Worm (Caenorhabditis elegans) whole organism, late embryonic: ENCODE results near the gene srw-57.

Experiments used
- K09A11.1 ChIP-seq: sonication (generic microtip); optimal IDR thresholded peaks from 2 replicates; lab custom pipeline; 2017; ENCODE audit warnings: antibody characterized with exemption, mild to moderate bottlenecking, missing genetic modification characterization, missing compliant biosample characterization; ENCODE audit not compliant: insufficient read depth
- T23F11.4 ChIP-seq: fragments of 200-800 bp; sonication (Bioruptor generic); optimal IDR thresholded peaks from 2 replicates; lab custom pipeline; 2018; ENCODE audit warnings: mild to moderate bottlenecking, missing genetic modification characterization, missing compliant biosample characterization
- Y22D7AL.16 ChIP-seq: sonication (generic microtip); optimal IDR thresholded peaks from 2 replicates; lab custom pipeline; 2016; ENCODE audit warnings: missing genetic modification characterization, missing compliant biosample characterization
- ceh-18 ChIP-seq: sonication (generic microtip); optimal IDR thresholded peaks from 2 replicates; lab custom pipeline; 2016; ENCODE audit warnings: missing genetic modification characterization, missing compliant biosample characterization
- ceh-19 ChIP-seq: fragments of 200-800 bp; sonication (Bioruptor generic); optimal IDR thresholded peaks from 2 replicates; lab custom pipeline; 2018; ENCODE audit warnings: mild to moderate bottlenecking, missing genetic modification characterization, missing compliant biosample characterization
- ceh-24 ChIP-seq: sonication (generic microtip); optimal IDR thresholded peaks from 2 replicates; lab custom pipeline; 2016; ENCODE audit warnings: mild to moderate bottlenecking, missing genetic modification characterization, missing compliant biosample characterization
- ceh-31 ChIP-seq: sonication (generic microtip); optimal IDR thresholded peaks from 2 replicates; lab custom pipeline; 2016; ENCODE audit warnings: missing genetic modification characterization, missing compliant biosample characterization
- ceh-6 ChIP-seq: fragments of 200-800 bp; sonication (Bioruptor generic); optimal IDR thresholded peaks from 2 replicates; lab custom pipeline; 2018; ENCODE audit warnings: mild to moderate bottlenecking, missing genetic modification characterization, missing compliant biosample characterization
- ceh-9 ChIP-seq: sonication (generic microtip); optimal IDR thresholded peaks from 2 replicates; lab custom pipeline; 2016; ENCODE audit warnings: mild to moderate bottlenecking, missing genetic modification characterization, inconsistent platforms, missing compliant biosample characterization
- che-1 ChIP-seq: sonication (generic microtip); optimal IDR thresholded peaks from 2 replicates; lab custom pipeline; 2016; ENCODE audit warnings: mild to moderate bottlenecking, missing genetic modification characterization, missing compliant biosample characterization
- dmd-4 ChIP-seq: sonication (generic microtip); optimal IDR thresholded peaks from 2 replicates; lab custom pipeline; 2016; ENCODE audit warnings: borderline replicate concordance, missing genetic modification characterization, missing compliant biosample characterization
- dve-1 ChIP-seq: sonication (generic microtip); optimal IDR thresholded peaks from 2 replicates; lab custom pipeline; 2017; ENCODE audit warnings: antibody characterized with exemption, mild to moderate bottlenecking, missing genetic modification characterization, missing compliant biosample characterization
- eyg-1 ChIP-seq: sonication (generic microtip); optimal IDR thresholded peaks from 2 replicates; lab custom pipeline; 2016; ENCODE audit warnings: missing genotype, missing genetic modification characterization, missing compliant biosample characterization
- fkh-6 ChIP-seq: sonication (generic microtip); optimal IDR thresholded peaks from 2 replicates; lab custom pipeline; 2016; ENCODE audit warnings: missing genetic modification characterization, missing compliant biosample characterization
- gmeb-2 ChIP-seq: sonication (generic microtip); optimal IDR thresholded peaks from 2 replicates; lab custom pipeline; 2016; ENCODE audit warnings: missing genetic modification characterization, inconsistent platforms, missing compliant biosample characterization
- hlh-8 ChIP-seq: sonication (generic microtip); optimal IDR thresholded peaks from 2 replicates; lab custom pipeline; 2016; ENCODE audit warnings: missing genotype, missing genetic modification characterization, missing compliant biosample characterization
- lim-6 ChIP-seq: sonication (generic microtip); optimal IDR thresholded peaks from 2 replicates; lab custom pipeline; 2016; ENCODE audit warnings: missing genetic modification characterization, missing compliant biosample characterization
- madf-2 ChIP-seq: sonication (generic microtip); optimal IDR thresholded peaks from 2 replicates; lab custom pipeline; 2017; ENCODE audit warnings: missing genetic modification characterization, missing compliant biosample characterization
- mec-3 ChIP-seq: sonication (generic microtip); optimal IDR thresholded peaks from 2 replicates; lab custom pipeline; 2016; ENCODE audit warnings: borderline replicate concordance, missing genetic modification characterization, missing compliant biosample characterization
- nfya-1 ChIP-seq: sonication (generic microtip); optimal IDR thresholded peaks from 2 replicates; lab custom pipeline; 2017; ENCODE audit warnings: missing genetic modification characterization, mild to moderate bottlenecking, missing compliant biosample characterization, antibody characterized with exemption, moderate library complexity
- nhr-11 ChIP-seq: fragments of 150-350 bp; optimal IDR thresholded peaks from 2 replicates; lab custom pipeline; 2014; ENCODE audit warnings: missing biosample characterization, missing genetic modification characterization
- nhr-232 ChIP-seq: sonication (generic microtip); optimal IDR thresholded peaks from 2 replicates; lab custom pipeline; 2016; ENCODE audit warnings: missing genetic modification characterization, missing compliant biosample characterization
- npax-4 ChIP-seq: sonication (generic microtip); optimal IDR thresholded peaks from 2 replicates; lab custom pipeline; 2016; ENCODE audit warnings: missing genetic modification characterization, missing compliant biosample characterization
- odd-2 ChIP-seq: sonication (generic microtip); optimal IDR thresholded peaks from 2 replicates; lab custom pipeline; 2017; ENCODE audit warnings: antibody characterized with exemption, mild to moderate bottlenecking, missing genetic modification characterization, missing compliant biosample characterization
- pros-1 ChIP-seq: fragments of 150-350 bp; optimal IDR thresholded peaks from 2 replicates; lab custom pipeline; 2014; ENCODE audit warnings: missing biosample characterization, missing genetic modification reagents, missing genetic modification characterization
- ref-2 ChIP-seq: sonication (generic microtip); optimal IDR thresholded peaks from 2 replicates; lab custom pipeline; 2016; ENCODE audit warnings: missing genetic modification characterization, missing compliant biosample characterization
- sdc-2 ChIP-seq: sonication (generic microtip); optimal IDR thresholded peaks from 2 replicates; lab custom pipeline; 2016; ENCODE audit warnings: missing genotype, missing genetic modification characterization, missing compliant biosample characterization
- sox-4 ChIP-seq: sonication (generic microtip); optimal IDR thresholded peaks from 2 replicates; lab custom pipeline; 2017; ENCODE audit warnings: mild to moderate bottlenecking, missing genetic modification characterization, inconsistent platforms, missing compliant biosample characterization
- syd-9 ChIP-seq: sonication (generic microtip); optimal IDR thresholded peaks from 2 replicates; lab custom pipeline; 2016; ENCODE audit warnings: mild to moderate bottlenecking, missing genetic modification characterization, moderate library complexity, missing compliant biosample characterization
- tbx-2 ChIP-seq: sonication (generic microtip); optimal IDR thresholded peaks from 2 replicates; lab custom pipeline; 2016; ENCODE audit warnings: missing genetic modification characterization, missing compliant biosample characterization
- unc-3 ChIP-seq, 2 experiments: fragments of 200-800 bp in 1 of 2; sonication (Bioruptor generic) in 1 of 2; sonication (generic microtip) in 1 of 2; conservative IDR thresholded peaks in 1 of 2; optimal IDR thresholded peaks in 1 of 2; 2 replicates each; pipeline versions ENCODE4 v1.3.6 to Lab custom; 2016 to 2022; ENCODE audit warnings: missing compliant biosample characterization in 2 of 2, missing genetic modification characterization in 2 of 2, missing genetic modification reagents in 1 of 2
- unc-42 ChIP-seq: sonication (generic microtip); optimal IDR thresholded peaks from 2 replicates; lab custom pipeline; 2016; ENCODE audit warnings: missing genotype, missing genetic modification characterization, missing compliant biosample characterization
- unc-55 ChIP-seq: sonication (generic microtip); optimal IDR thresholded peaks from 2 replicates; lab custom pipeline; 2017; ENCODE audit warnings: missing biosample characterization, missing genetic modification reagents, missing genetic modification characterization
- ztf-16 ChIP-seq: sonication (generic microtip); optimal IDR thresholded peaks from 2 replicates; lab custom pipeline; 2017; ENCODE audit warnings: missing genetic modification characterization, missing compliant biosample characterization

srw-57 gene

ce11 chrV:15957098-15957497 lies 2.3 kb upstream of the srw-57 start, which contains the start of gene F36G9.3:
Gene F36G9.3, plus strand, starts transcription at chrV:15957398.
- TF ChIP-seq ceh-6 (GFP tag; lab: Kevin White, UChicago) (no peak), sdc-2 (tag; lab: Kevin White, UChicago) (no peak), ztf-16 (tag; lab: Kevin White, UChicago) (no peak), sox-4 (tag; lab: Kevin White, UChicago) (no peak), lim-6 (tag; lab: Kevin White, UChicago) (no peak), dve-1 (tag; lab: Kevin White, UChicago) (no peak), odd-2 (no peak), nhr-232 (tag; lab: Kevin White, UChicago) (no peak), gmeb-2 (tag; lab: Kevin White, UChicago) (no peak), ceh-18 (tag; lab: Kevin White, UChicago) (no peak), ceh-9 (no peak), unc-55 (GFP tag; lab: Kevin White, UChicago) (no peak), K09A11.1 (tag; lab: Kevin White, UChicago) (no peak), dmd-4 (tag; lab: Kevin White, UChicago) (no peak)

- TF ChIP-seq nfya-1 (tag; lab: Kevin White, UChicago) (no peak), odd-2 (no peak), nhr-11 (no peak), tbx-2 (tag; lab: Kevin White, UChicago) (no peak), ref-2 (no peak), che-1 (tag; lab: Kevin White, UChicago) (no peak), pros-1 (tag; lab: Kevin White, UChicago) (no peak), gmeb-2 (tag; lab: Kevin White, UChicago) (no peak), npax-4 (tag; lab: Kevin White, UChicago) (no peak), dve-1 (tag; lab: Kevin White, UChicago) (no peak), Y22D7AL.16 (tag; lab: Kevin White, UChicago) (no peak)
Observed at ce11 chrV:15955497-15955896, 665 bp upstream of the srw-57 start, which contains the start of gene srh-186. Gene srh-186, plus strand, starts transcription at chrV:15955797.

- TF ChIP-seq eyg-1 = no peak
- no peak for TF ChIP-seq hlh-8 (tag; lab: Kevin White, UChicago)
- no peak for TF ChIP-seq ceh-24
- no peak for TF ChIP-seq fkh-6 (tag; lab: Kevin White, UChicago)
- TF ChIP-seq ceh-31 (tag; lab: Kevin White, UChicago) = no peak
- TF ChIP-seq mec-3 (tag; lab: Kevin White, UChicago) = no peak
- TF ChIP-seq npax-4 (tag; lab: Kevin White, UChicago) = no peak
- TF ChIP-seq che-1 (tag; lab: Kevin White, UChicago) = no peak
- TF ChIP-seq gmeb-2 (tag; lab: Kevin White, UChicago) = no peak
- TF ChIP-seq madf-2 = no peak
- TF ChIP-seq, all 69 proteins: peak for 0
Observed at ce11 chrV:15952762-15953161, 2.1 kb downstream of the srw-57 start, which contains the start of gene srw-56. Gene srw-56, minus strand, starts transcription at chrV:15952862.

ce11 chrV:15950903-15951302 lies 3.9 kb downstream of the srw-57 start, which contains the start of gene srw-59:
Gene srw-59, minus strand, starts transcription at chrV:15951003.
- no peak for TF ChIP-seq dve-1 (tag; lab: Kevin White, UChicago)
- TF ChIP-seq unc-42 (tag; lab: Kevin White, UChicago) = no peak
- TF ChIP-seq ref-2 = no peak
- no peak for TF ChIP-seq T23F11.4 (GFP tag; lab: Kevin White, UChicago)
- TF ChIP-seq sox-4 (tag; lab: Kevin White, UChicago) = no peak
- no peak for TF ChIP-seq unc-3 (GFP tag; conservative IDR thresholded peaks at IDR 0.05; lab: Robert Waterston, UW)
- no peak for TF ChIP-seq unc-3 (tag; optimal IDR thresholded peaks at IDR 0.05; lab: Kevin White, UChicago)
- no peak for TF ChIP-seq ceh-19 (GFP tag; lab: Kevin White, UChicago)
- no peak for TF ChIP-seq syd-9 (tag; lab: Kevin White, UChicago)
- no peak for TF ChIP-seq nfya-1 (tag; lab: Kevin White, UChicago)
